Worm (Caenorhabditis elegans): Measurements from ENCODE around the gene Y34B4A.10.
A peak's percentile ranks its signal among the peaks of the same experiment; 100 is the strongest.

Y34B4A.10 gene

ce11 chrX:5213032-5213431, 36.7 kb upstream of the Y34B4A.10 start:
- TF ChIP-seq jun-1 (tag; optimal IDR thresholded peaks at IDR 0.05): no peak
- TF ChIP-seq ztf-11 (tag; optimal IDR thresholded peaks at IDR 0.05): no peak
- no peak for TF ChIP-seq hmg-11 (tag; optimal IDR thresholded peaks at IDR 0.05)
- no peak for TF ChIP-seq nhr-28 (tag; optimal IDR thresholded peaks at IDR 0.05)
- TF ChIP-seq ceh-82 (tag; optimal IDR thresholded peaks at IDR 0.05): no peak
- TF ChIP-seq daf-12 (tag; optimal IDR thresholded peaks at IDR 0.05): no peak

ce11 chrX:5213565-5213964, 36.1 kb upstream of the Y34B4A.10 start:
- TF ChIP-seq jun-1 (tag; optimal IDR thresholded peaks at IDR 0.05): peak; percentile 47
- no peak for TF ChIP-seq nhr-25 (tag; optimal IDR thresholded peaks at IDR 0.05)
- TF ChIP-seq unc-39 (tag; optimal IDR thresholded peaks at IDR 0.05): no peak
- TF ChIP-seq pha-4 (tag; optimal IDR thresholded peaks at IDR 0.05): peak; percentile 24
- TF ChIP-seq ztf-11 (tag; optimal IDR thresholded peaks at IDR 0.05): no peak
- TF ChIP-seq tbx-2 (tag; optimal IDR thresholded peaks at IDR 0.05): no peak
- peak; percentile 98 for TF ChIP-seq pqm-1 (tag; optimal IDR thresholded peaks at IDR 0.05)
- TF ChIP-seq nhr-43 (tag; optimal IDR thresholded peaks at IDR 0.05; ENCODE audit: poor library complexity, severe bottlenecking): peak; percentile 66
- no peak for TF ChIP-seq lsy-12 (tag; optimal IDR thresholded peaks at IDR 0.05)
- peak; percentile 8 for TF ChIP-seq skn-1 (tag; optimal IDR thresholded peaks at IDR 0.05)
- no peak for TF ChIP-seq ceh-16 (tag; optimal IDR thresholded peaks at IDR 0.05)
- no peak for TF ChIP-seq ama-1 (optimal IDR thresholded peaks at IDR 0.05)
- TF ChIP-seq ceh-28 (tag; optimal IDR thresholded peaks at IDR 0.05): peak; percentile 29
- TF ChIP-seq unc-62 (GFP tag; optimal IDR thresholded peaks at IDR 0.05): no peak
- no peak for TF ChIP-seq nfya-1 (tag; optimal IDR thresholded peaks at IDR 0.05; ENCODE audit: insufficient read depth)
- no peak for TF ChIP-seq elt-1 (tag; optimal IDR thresholded peaks at IDR 0.05)
- TF ChIP-seq elt-2 (tag; optimal IDR thresholded peaks at IDR 0.05): peak; percentile 98

ce11 chrX:5214790-5215189, 34.9 kb upstream of the Y34B4A.10 start:
- TF ChIP-seq pqm-1 (tag; optimal IDR thresholded peaks at IDR 0.05): no peak
- no peak for TF ChIP-seq egl-27 (tag; optimal IDR thresholded peaks at IDR 0.05)
- TF ChIP-seq ztf-4 (tag; optimal IDR thresholded peaks at IDR 0.05): no peak
- no peak for TF ChIP-seq mdl-1 (tag; optimal IDR thresholded peaks at IDR 0.05)

- TF ChIP-seq ztf-11 (tag; optimal IDR thresholded peaks at IDR 0.05) (no peak), elt-1 (tag; optimal IDR thresholded peaks at IDR 0.05) (no peak), nhr-76 (tag; optimal IDR thresholded peaks at IDR 0.05) (no peak), ztf-4 (tag; optimal IDR thresholded peaks at IDR 0.05) (no peak), ceh-82 (tag; optimal IDR thresholded peaks at IDR 0.05) (no peak), pha-4 (tag; optimal IDR thresholded peaks at IDR 0.05) (no peak), pqm-1 (tag; optimal IDR thresholded peaks at IDR 0.05) (no peak), tbx-2 (tag; optimal IDR thresholded peaks at IDR 0.05) (no peak), R02D3.7 (tag; optimal IDR thresholded peaks at IDR 0.05) (no peak), nhr-23 (tag; optimal IDR thresholded peaks at IDR 0.05) (no peak), jun-1 (tag; optimal IDR thresholded peaks at IDR 0.05) (no peak)
Observed at ce11 chrX:5216063-5216462, 33.6 kb upstream of the Y34B4A.10 start, which contains the start of gene hrpa-2. Gene hrpa-2, plus strand, starts transcription at chrX:5216363.

- TF ChIP-seq nhr-77 (tag; optimal IDR thresholded peaks at IDR 0.05): no peak
- peak; percentile 3 for TF ChIP-seq elt-2 (tag; optimal IDR thresholded peaks at IDR 0.05)
Observed at ce11 chrX:5218323-5218722, 31.4 kb upstream of the Y34B4A.10 start.

- TF ChIP-seq elt-2 (tag; optimal IDR thresholded peaks at IDR 0.05) (no peak), tbx-2 (tag; optimal IDR thresholded peaks at IDR 0.05) (no peak), nhr-237 (tag; optimal IDR thresholded peaks at IDR 0.05) (no peak), ceh-9 (tag; optimal IDR thresholded peaks at IDR 0.05) (no peak), egl-5 (tag; optimal IDR thresholded peaks at IDR 0.05) (no peak), nhr-76 (tag; optimal IDR thresholded peaks at IDR 0.05) (no peak), unc-39 (tag; optimal IDR thresholded peaks at IDR 0.05) (no peak), mml-1 (tag; optimal IDR thresholded peaks at IDR 0.05) (no peak), unc-62 (GFP tag; optimal IDR thresholded peaks at IDR 0.05) (no peak), hmg-11 (tag; optimal IDR thresholded peaks at IDR 0.05) (no peak), ztf-11 (tag; optimal IDR thresholded peaks at IDR 0.05) (no peak)
Observed at ce11 chrX:5226265-5226664, 23.4 kb upstream of the Y34B4A.10 start, which contains the start of gene H28G03.3. Gene H28G03.3, minus strand, starts transcription at chrX:5226365.
